Worm (Caenorhabditis elegans) whole organism, mixed stage, embryonic: ENCODE data around the gene C03B1.17.

ENCODE experiments used
- blmp-1 ChIP-seq: fragments of 150-350 bp; optimal IDR thresholded peaks from 2 replicates; lab custom pipeline; 2014; ENCODE audit warnings: missing biosample characterization, missing genetic modification characterization
- lin-13 ChIP-seq: fragments of 150-350 bp; optimal IDR thresholded peaks from 2 replicates; lab custom pipeline; 2014; ENCODE audit warnings: missing biosample characterization, missing genetic modification characterization
- lin-32 ChIP-seq: fragments of 200-800 bp; sonication (Bioruptor generic); optimal IDR thresholded peaks from 2 replicates; lab custom pipeline; 2018; ENCODE audit warnings: mild to moderate bottlenecking, missing genetic modification characterization, missing compliant biosample characterization
- mep-1 ChIP-seq: fragments of 150-350 bp; optimal IDR thresholded peaks from 2 replicates; lab custom pipeline; 2017; ENCODE audit warnings: missing biosample characterization, missing genetic modification reagents, missing genetic modification characterization, inconsistent platforms
- nhr-12 ChIP-seq: fragments of 150-350 bp; optimal IDR thresholded peaks from 2 replicates; lab custom pipeline; 2014; ENCODE audit warnings: missing biosample characterization, missing genetic modification characterization
- snpc-4 ChIP-seq: fragments of 150-350 bp; optimal IDR thresholded peaks from 2 replicates; lab custom pipeline; 2014; ENCODE audit warnings: missing biosample characterization, missing genetic modification characterization
- unc-120 ChIP-seq: sonication (generic microtip); optimal IDR thresholded peaks from 2 replicates; lab custom pipeline; 2017; ENCODE audit warnings: missing genetic modification characterization, missing compliant biosample characterization; ENCODE audit not compliant: poor library complexity, severe bottlenecking
- unc-62 ChIP-seq: fragments of 150-350 bp; optimal IDR thresholded peaks from 2 replicates; lab custom pipeline; 2014; ENCODE audit warnings: missing biosample characterization, missing genetic modification reagents, missing genetic modification characterization
- ztf-11 ChIP-seq: fragments of 150-350 bp; optimal IDR thresholded peaks from 2 replicates; lab custom pipeline; 2014; ENCODE audit warnings: missing biosample characterization, missing genetic modification characterization

ce11 chrX:6408286-6408685, 34.8 kb downstream of the C03B1.17 start:
- TF ChIP-seq unc-120 (tag; lab: Kevin White, UChicago) (no peak), snpc-4 (tag; lab: Kevin White, UChicago) (no peak), mep-1 (no peak), ztf-11 (tag; lab: Kevin White, UChicago) (no peak), lin-13 (tag; lab: Kevin White, UChicago) (no peak), blmp-1 (tag; lab: Kevin White, UChicago) (no peak), lin-32 (GFP tag; lab: Kevin White, UChicago) (no peak), nhr-12 (tag; lab: Kevin White, UChicago) (no peak), unc-62 (GFP tag; lab: Kevin White, UChicago) (no peak)
